Worm (Caenorhabditis elegans): Measurements from ENCODE around the gene clec-218.

DNA sequence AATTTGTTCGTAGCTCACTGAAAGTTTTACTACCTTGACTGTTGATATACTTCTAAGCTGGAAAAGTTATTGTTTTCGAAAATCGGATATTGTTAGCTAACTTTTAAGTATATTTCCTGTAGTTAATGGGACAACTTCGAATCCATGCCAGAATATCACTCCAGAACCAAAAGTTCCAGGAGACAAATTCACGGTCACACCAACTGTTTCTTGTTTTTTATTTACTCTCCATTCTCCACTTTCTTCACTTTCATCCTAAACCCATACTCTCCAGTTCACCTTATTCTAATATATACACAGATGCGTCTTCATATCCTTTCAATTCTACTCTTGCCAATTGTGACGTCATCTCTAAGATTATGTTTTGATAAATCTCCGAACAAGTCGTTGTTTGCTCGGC lies 48.7 kb upstream of the clec-218 start, which contains the start of gene C16D9.1:
- TF ChIP-seq atf-7 (tag; optimal IDR thresholded peaks at IDR 0.05) (no peak), ztf-18 (tag; optimal IDR thresholded peaks at IDR 0.05) (no peak), dpl-1 (GFP tag; optimal IDR thresholded peaks at IDR 0.05) (no peak), ama-1 (optimal IDR thresholded peaks at IDR 0.05) (no peak), ama-1 (GFP tag; optimal IDR thresholded peaks at IDR 0.05) (no peak), tlf-1 (GFP tag; optimal IDR thresholded peaks at IDR 0.05) (no peak), efl-1 (GFP tag; optimal IDR thresholded peaks at IDR 0.05) (no peak), ceh-91 (GFP tag; IDR thresholded peaks at IDR 0.05) (no peak), snpc-4 (GFP tag; optimal IDR thresholded peaks at IDR 0.05) (no peak), snpc-4 (tag; optimal IDR thresholded peaks at IDR 0.05) (no peak), F49E8.2 (tag; optimal IDR thresholded peaks at IDR 0.05; ENCODE audit: insufficient read depth) (no peak), unc-62 (GFP tag; optimal IDR thresholded peaks at IDR 0.05) (no peak), let-526 (GFP tag; IDR thresholded peaks at IDR 0.05) (no peak), pha-4 (tag; optimal IDR thresholded peaks at IDR 0.05) (no peak), aptf-2 (GFP tag; conservative IDR thresholded peaks at IDR 0.05) (no peak)
